Fruit fly (Drosophila melanogaster) whole organism, embryonic: ENCODE data around the gene asf1.

Experiments used
- BtbVII ChIP-seq: fragments of 200-800 bp; sonication (Bioruptor generic); optimal IDR thresholded peaks from 3 replicates; lab custom pipeline; 2017; ENCODE audit warnings: missing biosample characterization, mild to moderate bottlenecking, missing genetic modification characterization
- CG10543 ChIP-seq: fragments of 200-800 bp; sonication (Bioruptor generic); optimal IDR thresholded peaks from 3 replicates; lab custom pipeline; 2017; ENCODE audit warnings: missing biosample characterization, mild to moderate bottlenecking, missing genetic modification characterization, moderate library complexity
- CG13424 ChIP-seq: fragments of 200-800 bp; sonication (Bioruptor generic); optimal IDR thresholded peaks from 2 replicates; lab custom pipeline; 2019; ENCODE audit warnings: missing biosample characterization, mild to moderate bottlenecking, missing genetic modification characterization, moderate library complexity
- CG13624 ChIP-seq: fragments of 200-800 bp; sonication (Bioruptor generic); optimal IDR thresholded peaks from 2 replicates; lab custom pipeline; 2016; ENCODE audit warnings: missing biosample characterization, missing genetic modification characterization
- CG14710 ChIP-seq: fragments of 200-800 bp; sonication (Bioruptor generic); optimal IDR thresholded peaks from 3 replicates; lab custom pipeline; 2019; ENCODE audit warnings: missing biosample characterization, mild to moderate bottlenecking, missing genetic modification characterization, moderate library complexity
- CG15479 ChIP-seq: fragments of 200-800 bp; sonication (Bioruptor generic); optimal IDR thresholded peaks from 3 replicates; lab custom pipeline; 2019; ENCODE audit warnings: missing biosample characterization, mild to moderate bottlenecking, missing genetic modification characterization, moderate library complexity
- CG1602 ChIP-seq: fragments of 200-800 bp; sonication (Bioruptor generic); optimal IDR thresholded peaks from 3 replicates; lab custom pipeline; 2016; ENCODE audit warnings: missing biosample characterization, missing genetic modification characterization
- CG1603 ChIP-seq: fragments of 200-800 bp; sonication (Bioruptor generic); optimal IDR thresholded peaks from 2 replicates; lab custom pipeline; 2019; ENCODE audit warnings: missing biosample characterization, mild to moderate bottlenecking, missing genetic modification characterization, moderate library complexity
- CG16815 ChIP-seq: fragments of 200-800 bp; sonication (Bioruptor generic); optimal IDR thresholded peaks from 3 replicates; lab custom pipeline; 2017; ENCODE audit warnings: missing biosample characterization, mild to moderate bottlenecking, missing genetic modification characterization
- CG17829 ChIP-seq: fragments of 200-800 bp; optimal IDR thresholded peaks from 2 replicates; lab custom pipeline; 2019; ENCODE audit warnings: missing biosample characterization, mild to moderate bottlenecking, missing genetic modification characterization, moderate library complexity
- CG18619 ChIP-seq: fragments of 200-800 bp; sonication (Bioruptor generic); optimal IDR thresholded peaks from 3 replicates; lab custom pipeline; 2017; ENCODE audit warnings: missing biosample characterization, mild to moderate bottlenecking, missing genetic modification characterization
- CG18764 ChIP-seq: fragments of 200-800 bp; sonication (Bioruptor generic); optimal IDR thresholded peaks from 3 replicates; lab custom pipeline; 2016; ENCODE audit warnings: missing biosample characterization, missing genetic modification characterization
- CG2120 ChIP-seq: fragments of 200-800 bp; sonication (Bioruptor generic); optimal IDR thresholded peaks from 3 replicates; lab custom pipeline; 2016; ENCODE audit warnings: missing biosample characterization, missing genetic modification characterization
- CG31224 ChIP-seq: fragments of 200-800 bp; sonication (Bioruptor generic); IDR thresholded peaks from 2 replicates; pipeline ENCODE4 v1.3.6; 2022; ENCODE audit warnings: missing biosample characterization, missing genetic modification characterization
- CG31365 ChIP-seq: fragments of 200-800 bp; sonication (Bioruptor generic); optimal IDR thresholded peaks from 2 replicates; lab custom pipeline; 2018; ENCODE audit warnings: missing biosample characterization, mild to moderate bottlenecking, missing genetic modification characterization
- CG31441 ChIP-seq: fragments of 200-800 bp; sonication (Bioruptor generic); IDR thresholded peaks from 2 replicates; pipeline ENCODE4 v1.3.6; 2022; ENCODE audit warnings: missing biosample characterization, missing genetic modification characterization
- CG3847 ChIP-seq: fragments of 200-800 bp; sonication (Bioruptor generic); IDR thresholded peaks from 2 replicates; pipeline ENCODE4 v1.3.6; 2022; ENCODE audit warnings: missing biosample characterization, missing genetic modification characterization
- CG3995 ChIP-seq: fragments of 200-800 bp; sonication (Bioruptor generic); optimal IDR thresholded peaks from 3 replicates; lab custom pipeline; 2016; ENCODE audit warnings: missing biosample characterization, missing genetic modification characterization
- CG7839 ChIP-seq: fragments of 200-800 bp; sonication (Bioruptor generic); optimal IDR thresholded peaks from 3 replicates; lab custom pipeline; 2018; ENCODE audit warnings: missing biosample characterization, mild to moderate bottlenecking, missing genetic modification characterization, moderate library complexity
- D19B ChIP-seq: fragments of 200-800 bp; sonication (Bioruptor generic); optimal IDR thresholded peaks from 2 replicates; lab custom pipeline; 2017; ENCODE audit warnings: missing biosample characterization, mild to moderate bottlenecking, missing genetic modification characterization
- Dp ChIP-seq: fragments of 200-800 bp; sonication (Bioruptor generic); optimal IDR thresholded peaks from 2 replicates; lab custom pipeline; 2018; ENCODE audit warnings: missing biosample characterization, mild to moderate bottlenecking, missing genetic modification characterization, moderate library complexity
- E2f2 ChIP-seq: fragments of 200-800 bp; sonication (Bioruptor generic); IDR thresholded peaks from 2 replicates; pipeline ENCODE4 v1.3.6; 2022; ENCODE audit warnings: missing biosample characterization, missing genetic modification characterization
- Eip74EF ChIP-seq, 2 experiments: fragments of 200-800 bp in 1 of 2; fragments of >200 bp in 1 of 2; sonication (Bioruptor generic) in 1 of 2; optimal IDR thresholded peaks; 2 replicates each; lab custom pipeline; 2017 to 2019; ENCODE audit warnings: missing biosample characterization in 2 of 2, missing genetic modification characterization in 2 of 2, mild to moderate bottlenecking in 1 of 2, moderate library complexity in 1 of 2
- Elba2 ChIP-seq: fragments of 200-800 bp; sonication (Bioruptor generic); optimal IDR thresholded peaks from 3 replicates; lab custom pipeline; 2016; ENCODE audit warnings: missing biosample characterization, missing genetic modification characterization
- Fer1 ChIP-seq: fragments of 200-800 bp; sonication (Bioruptor generic); optimal IDR thresholded peaks from 2 replicates; lab custom pipeline; 2017; ENCODE audit warnings: missing biosample characterization, mild to moderate bottlenecking, missing genetic modification characterization
- Hmr ChIP-seq: fragments of 200-800 bp; sonication (Bioruptor generic); optimal IDR thresholded peaks from 3 replicates; lab custom pipeline; 2017; ENCODE audit warnings: mild to moderate bottlenecking, missing biosample characterization, missing genetic modification reagents, missing genetic modification characterization
- Ptx1 ChIP-seq: fragments of 200-800 bp; sonication (Bioruptor generic); IDR thresholded peaks from 2 replicates; pipeline ENCODE4 v1.3.6; 2022; ENCODE audit warnings: missing biosample characterization, missing genetic modification characterization
- Side ChIP-seq: fragments of 200-800 bp; sonication (Bioruptor generic); optimal IDR thresholded peaks from 2 replicates; lab custom pipeline; 2016; ENCODE audit warnings: missing biosample characterization, missing genetic modification characterization
- Sry-δ ChIP-seq: fragments of 200-800 bp; sonication (Bioruptor generic); optimal IDR thresholded peaks from 2 replicates; lab custom pipeline; 2016; ENCODE audit warnings: missing biosample characterization, missing genetic modification characterization
- Stat92E ChIP-seq, 3 experiments: fragments of >200 bp in 2 of 3; fragments of 200-800 bp in 1 of 3; sonication (Bioruptor generic) in 1 of 3; optimal IDR thresholded peaks; 2 replicates each; lab custom pipeline; 2017 to 2019; ENCODE audit warnings: missing biosample characterization in 3 of 3, missing genetic modification characterization in 3 of 3, mild to moderate bottlenecking in 1 of 3, moderate library complexity in 1 of 3
- Xbp1 ChIP-seq: fragments of 200-800 bp; sonication (Bioruptor generic); optimal IDR thresholded peaks from 3 replicates; lab custom pipeline; 2016; ENCODE audit warnings: missing biosample characterization, mild to moderate bottlenecking, missing genetic modification characterization
- bsh ChIP-seq, 2 experiments: fragments of 200-800 bp; sonication (Bioruptor generic); optimal IDR thresholded peaks; 2 replicates each; lab custom pipeline; 2017 to 2018; ENCODE audit warnings: mild to moderate bottlenecking in 2 of 2, missing biosample characterization in 2 of 2, missing genetic modification characterization in 2 of 2, moderate library complexity in 1 of 2
- chm ChIP-seq: fragments of 200-800 bp; sonication (Bioruptor generic); IDR thresholded peaks from 2 replicates; pipeline ENCODE4 v1.3.6; 2022; ENCODE audit warnings: missing biosample characterization, missing genetic modification characterization
- fd96Cb ChIP-seq: fragments of 200-800 bp; sonication (Bioruptor generic); optimal IDR thresholded peaks from 2 replicates; lab custom pipeline; 2018; ENCODE audit warnings: missing biosample characterization, mild to moderate bottlenecking, missing genetic modification characterization, moderate library complexity
- ftz-f1 ChIP-seq: fragments of 200-800 bp; sonication (Bioruptor generic); optimal IDR thresholded peaks from 2 replicates; lab custom pipeline; 2016; ENCODE audit warnings: missing biosample characterization, missing genetic modification characterization
- gcm ChIP-seq: fragments of 200-800 bp; sonication (Bioruptor generic); optimal IDR thresholded peaks from 2 replicates; lab custom pipeline; 2019; ENCODE audit warnings: missing biosample characterization, mild to moderate bottlenecking, missing genetic modification characterization, moderate library complexity
- gem ChIP-seq: fragments of 200-800 bp; sonication (Bioruptor generic); optimal IDR thresholded peaks from 2 replicates; lab custom pipeline; 2019; ENCODE audit warnings: missing biosample characterization, mild to moderate bottlenecking, missing genetic modification characterization, moderate library complexity
- gsb-n ChIP-seq: fragments of 200-800 bp; sonication (Bioruptor generic); optimal IDR thresholded peaks from 3 replicates; lab custom pipeline; 2018; ENCODE audit warnings: missing biosample characterization, mild to moderate bottlenecking, missing genetic modification characterization
- knrl ChIP-seq: fragments of 200-800 bp; sonication (Bioruptor generic); IDR thresholded peaks from 3 replicates; pipeline ENCODE4 v1.3.6; 2022; ENCODE audit warnings: missing biosample characterization, missing genetic modification characterization; ENCODE audit not compliant: partially characterized antibody
- org-1 ChIP-seq: fragments of 200-800 bp; sonication (Bioruptor generic); optimal IDR thresholded peaks from 2 replicates; lab custom pipeline; 2017; ENCODE audit warnings: missing biosample characterization, missing genetic modification characterization
- pum ChIP-seq: fragments of 200-800 bp; sonication (Bioruptor generic); optimal IDR thresholded peaks from 2 replicates; lab custom pipeline; 2016; ENCODE audit warnings: missing biosample characterization, missing genetic modification characterization
- sd ChIP-seq: fragments of 200-800 bp; sonication (Bioruptor generic); optimal IDR thresholded peaks from 3 replicates; lab custom pipeline; 2018; ENCODE audit warnings: missing biosample characterization, mild to moderate bottlenecking, missing genetic modification characterization, moderate library complexity
- sna ChIP-seq: fragments of 200-800 bp; sonication (Bioruptor generic); IDR thresholded peaks from 2 replicates; pipeline ENCODE4 v1.3.6; 2022; ENCODE audit warnings: missing biosample characterization, missing genetic modification characterization; ENCODE audit not compliant: partially characterized antibody
- so ChIP-seq: fragments of 200-800 bp; sonication (Bioruptor generic); IDR thresholded peaks from 3 replicates; pipeline ENCODE4 v1.3.6; 2022; ENCODE audit warnings: missing biosample characterization, missing genetic modification characterization
- sqz ChIP-seq: fragments of 200-800 bp; sonication (Bioruptor generic); optimal IDR thresholded peaks from 3 replicates; lab custom pipeline; 2018; ENCODE audit warnings: missing biosample characterization, mild to moderate bottlenecking, missing genetic modification characterization
- ssp ChIP-seq: fragments of 200-800 bp; sonication (Bioruptor generic); IDR thresholded peaks from 2 replicates; pipeline ENCODE4 v1.3.6; 2022; ENCODE audit warnings: missing biosample characterization, missing genetic modification characterization
- tll ChIP-seq, 2 experiments: fragments of 200-800 bp in 1 of 2; fragments of >200 bp in 1 of 2; sonication (Bioruptor generic) in 1 of 2; optimal IDR thresholded peaks; 2 replicates each; lab custom pipeline; 2017 to 2019; ENCODE audit warnings: missing biosample characterization in 2 of 2, missing genetic modification characterization in 2 of 2, mild to moderate bottlenecking in 1 of 2, moderate library complexity in 1 of 2
- toy ChIP-seq: fragments of 200-800 bp; sonication (Bioruptor generic); IDR thresholded peaks from 2 replicates; pipeline ENCODE4 v1.3.6; 2022; ENCODE audit warnings: missing biosample characterization, missing genetic modification characterization
- vfl ChIP-seq: fragments of 200-800 bp; sonication (Bioruptor generic); optimal IDR thresholded peaks from 2 replicates; lab custom pipeline; 2016; ENCODE audit warnings: missing biosample characterization, missing genetic modification characterization

asf1 gene

DNA sequence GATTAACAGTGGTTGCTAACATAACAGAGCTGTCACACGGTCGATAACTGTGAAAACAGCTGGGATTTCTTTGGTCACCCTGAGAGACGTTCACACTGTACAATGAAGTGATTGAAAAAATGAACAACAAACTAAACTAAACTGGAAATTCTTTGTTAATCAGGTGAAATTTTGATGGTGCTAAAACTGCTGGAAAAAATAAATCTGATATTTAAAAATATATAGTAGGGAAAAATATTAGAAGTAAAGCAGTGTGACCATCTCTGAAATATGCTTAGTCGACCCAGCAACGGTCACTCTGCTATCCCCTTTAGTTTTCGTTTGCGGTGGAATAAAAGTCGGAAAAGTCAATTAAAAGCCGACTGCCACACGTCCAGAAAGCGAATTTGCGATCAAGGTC lies 32.7 kb upstream of the asf1 start, which contains the start of the genes CG9231 and CG9330 (continued):
- no peak for TF ChIP-seq CG18619 (GFP tag; lab: Kevin White, UChicago)
- peak in 1 of 2 experiments; percentile 77 for TF ChIP-seq tll (GFP tag; optimal IDR thresholded peaks at IDR 0.05; lab: Kevin White, UChicago)
- peak; percentile 22 for TF ChIP-seq CG13624 (GFP tag; lab: Kevin White, UChicago)
- TF ChIP-seq gcm (GFP tag; lab: Kevin White, UChicago) = peak; percentile 32
- no peak for TF ChIP-seq fd96Cb (tag; lab: Kevin White, UChicago)
- TF ChIP-seq Sry-δ (GFP tag; lab: Kevin White, UChicago) = peak; percentile 22
- TF ChIP-seq Eip74EF (GFP tag; optimal IDR thresholded peaks at IDR 0.05; lab: Kevin White, UChicago) = peak in 1 of 2 experiments; percentile 41
- TF ChIP-seq toy (GFP tag; lab: Robert Waterston, UW) = no peak
- peak; percentile 45 for TF ChIP-seq Xbp1 (GFP tag; lab: Kevin White, UChicago)
- TF ChIP-seq Hmr (GFP tag; lab: Kevin White, UChicago) = peak; percentile 18
- no peak for TF ChIP-seq sna (GFP tag; lab: Robert Waterston, UW)
- peak; percentile 4; the same call in 1 of the 2 replicates for TF ChIP-seq CG3847 (GFP tag; lab: Robert Waterston, UW)
- TF ChIP-seq CG14710 = peak; percentile 81
- peak; percentile 38 for TF ChIP-seq CG15479 (GFP tag; lab: Kevin White, UChicago)
- TF ChIP-seq CG7839 = peak; percentile 2
- no peak for TF ChIP-seq bsh (GFP tag; optimal IDR thresholded peaks at IDR 0.05; lab: Kevin White, UChicago)
- no peak for TF ChIP-seq org-1
- peak; percentile 45 for TF ChIP-seq Elba2 (GFP tag; lab: Kevin White, UChicago)
- TF ChIP-seq Stat92E (GFP tag; optimal IDR thresholded peaks at IDR 0.05; lab: Kevin White, UChicago) = peak in 1 of 3 experiments; percentile 42
- TF ChIP-seq Dp (GFP tag; lab: Kevin White, UChicago) = peak; percentile 39
- peak; percentile 39 for TF ChIP-seq gem (tag; lab: Kevin White, UChicago)
- TF ChIP-seq knrl (GFP tag; lab: Robert Waterston, UW) = 0 out of 3 replicates have a peak, but pooled peaks have one; percentile 32
- peak; percentile 57 for TF ChIP-seq ftz-f1
- peak; percentile 18 for TF ChIP-seq pum (GFP tag; lab: Kevin White, UChicago)
- TF ChIP-seq CG16815 (GFP tag; lab: Kevin White, UChicago) = no peak
- peak; percentile 40 for TF ChIP-seq gsb-n (tag; lab: Kevin White, UChicago)
- TF ChIP-seq chm (GFP tag; lab: Robert Waterston, UW) = no peak
- TF ChIP-seq Fer1 = peak; percentile 10
- TF ChIP-seq CG13424 (tag; lab: Kevin White, UChicago) = peak; percentile 16
- peak; percentile 52 for TF ChIP-seq CG1603 (tag; lab: Kevin White, UChicago)
- TF ChIP-seq CG31224 (GFP tag; lab: Robert Waterston, UW) = no peak
- TF ChIP-seq Side (GFP tag; lab: Kevin White, UChicago) = peak; percentile 5
- no peak for TF ChIP-seq BtbVII (GFP tag; lab: Kevin White, UChicago)
- peak; percentile 17 for TF ChIP-seq CG1602 (GFP tag; lab: Kevin White, UChicago)
- 0 out of 2 replicates have a peak, but pooled peaks have one; percentile 25 for TF ChIP-seq ssp (GFP tag; lab: Robert Waterston, UW)
- TF ChIP-seq CG10543 = peak; percentile 22
- no peak for TF ChIP-seq sqz (GFP tag; lab: Kevin White, UChicago)
- TF ChIP-seq D19B = no peak
- peak; percentile 52 for TF ChIP-seq CG2120 (GFP tag; lab: Kevin White, UChicago)
- no peak for TF ChIP-seq so
- peak; percentile 50 for TF ChIP-seq sd
- TF ChIP-seq CG31441 (GFP tag; lab: Robert Waterston, UW) = peak; percentile 24; the same call in 1 of the 2 replicates
- TF ChIP-seq CG17829 = peak; percentile 54
- TF ChIP-seq vfl (GFP tag; lab: Kevin White, UChicago) = no peak
- peak; percentile 59; the same call in 1 of the 2 replicates for TF ChIP-seq E2f2 (GFP tag; lab: Robert Waterston, UW)
- TF ChIP-seq Ptx1 (GFP tag; lab: Robert Waterston, UW) = peak; percentile 11; the same call in 1 of the 2 replicates
- peak; percentile 91 for TF ChIP-seq CG3995 (GFP tag; lab: Kevin White, UChicago)
- no peak for TF ChIP-seq CG31365
- TF ChIP-seq CG18764 (GFP tag; lab: Kevin White, UChicago) = peak; percentile 19
